Fruit fly (Drosophila melanogaster) whole organism, embryonic: ENCODE measurements around the gene CG32066.
A peak's percentile ranks its signal among the peaks of the same experiment; 100 is the strongest.

Experiments
- Adf1 ChIP-seq: fragments of 200-800 bp; sonication (Bioruptor generic); IDR thresholded peaks from 2 replicates; pipeline ENCODE4 v1.3.6; 2022; ENCODE audit warnings: missing biosample characterization, missing genetic modification characterization
- Awh ChIP-seq: fragments of 200-800 bp; sonication (Bioruptor generic); IDR thresholded peaks from 2 replicates; pipeline ENCODE4, ENCODE4 v1.3.6; 2022; ENCODE audit warnings: missing biosample characterization, missing genetic modification characterization
- B-H2 ChIP-seq: fragments of 200-800 bp; sonication (Bioruptor generic); optimal IDR thresholded peaks from 2 replicates; lab custom pipeline; 2018; ENCODE audit warnings: missing biosample characterization, mild to moderate bottlenecking, missing genetic modification characterization
- CG10209 ChIP-seq: fragments of 200-800 bp; sonication (Bioruptor generic); optimal IDR thresholded peaks from 3 replicates; lab custom pipeline; 2017; ENCODE audit warnings: missing biosample characterization, mild to moderate bottlenecking, missing genetic modification characterization, missing genetic modification reagents
- CG12155 ChIP-seq: fragments of 200-800 bp; sonication (Bioruptor generic); optimal IDR thresholded peaks from 3 replicates; lab custom pipeline; 2016; ENCODE audit warnings: missing biosample characterization, missing genetic modification characterization
- CG12659 ChIP-seq: fragments of 200-800 bp; sonication (Bioruptor generic); optimal IDR thresholded peaks from 3 replicates; lab custom pipeline; 2017; ENCODE audit warnings: mild to moderate bottlenecking, missing biosample characterization, missing genetic modification reagents, missing genetic modification characterization
- CG13287 ChIP-seq: fragments of 200-800 bp; sonication (Bioruptor generic); IDR thresholded peaks from 2 replicates; pipeline ENCODE4 v1.3.6; 2022; ENCODE audit warnings: missing biosample characterization, missing genetic modification characterization; ENCODE audit not compliant: partially characterized antibody
- CG13624 ChIP-seq: fragments of 200-800 bp; sonication (Bioruptor generic); optimal IDR thresholded peaks from 2 replicates; lab custom pipeline; 2016; ENCODE audit warnings: missing biosample characterization, missing genetic modification characterization
- CG14441 ChIP-seq: fragments of 200-800 bp; sonication (Bioruptor generic); IDR thresholded peaks from 2 replicates; pipeline ENCODE4 v1.3.6; 2022; ENCODE audit warnings: missing biosample characterization, missing genetic modification characterization
- CG1529 ChIP-seq: fragments of 200-800 bp; sonication (Bioruptor generic); optimal IDR thresholded peaks from 3 replicates; lab custom pipeline; 2018; ENCODE audit warnings: missing biosample characterization, missing genetic modification characterization
- CG15601 ChIP-seq: fragments of 200-800 bp; sonication (Bioruptor generic); optimal IDR thresholded peaks from 3 replicates; lab custom pipeline; 2019; ENCODE audit warnings: missing biosample characterization, mild to moderate bottlenecking, missing genetic modification characterization, moderate library complexity
- CG17186 ChIP-seq: fragments of 200-800 bp; sonication (Bioruptor generic); optimal IDR thresholded peaks from 3 replicates; lab custom pipeline; 2017; ENCODE audit warnings: missing biosample characterization, missing genetic modification reagents, missing genetic modification characterization
- CG17829 ChIP-seq: fragments of 200-800 bp; optimal IDR thresholded peaks from 2 replicates; lab custom pipeline; 2019; ENCODE audit warnings: missing biosample characterization, mild to moderate bottlenecking, missing genetic modification characterization, moderate library complexity
- CG17912 ChIP-seq: fragments of 200-800 bp; sonication (Bioruptor generic); optimal IDR thresholded peaks from 2 replicates; lab custom pipeline; 2018; ENCODE audit warnings: missing biosample characterization, mild to moderate bottlenecking, missing genetic modification characterization
- CG2875 ChIP-seq: fragments of 200-800 bp; sonication (Bioruptor generic); optimal IDR thresholded peaks from 2 replicates; lab custom pipeline; 2017; ENCODE audit warnings: missing biosample characterization, mild to moderate bottlenecking, missing genetic modification characterization, missing genetic modification reagents
- CG33213 ChIP-seq: fragments of 200-800 bp; sonication (Bioruptor generic); optimal IDR thresholded peaks from 3 replicates; lab custom pipeline; 2016; ENCODE audit warnings: missing biosample characterization, missing genetic modification characterization
- CG34422 ChIP-seq: fragments of 200-800 bp; sonication (Bioruptor generic); IDR thresholded peaks from 3 replicates; pipeline ENCODE4 v1.3.6; 2022; ENCODE audit warnings: missing biosample characterization, missing genetic modification characterization
- CG4730 ChIP-seq: fragments of 200-800 bp; sonication (Bioruptor generic); IDR thresholded peaks from 2 replicates; pipeline ENCODE4 v1.3.6; 2022; ENCODE audit warnings: missing biosample characterization, missing genetic modification characterization
- CG6791 ChIP-seq: fragments of 200-800 bp; sonication (Bioruptor generic); IDR thresholded peaks from 3 replicates; pipeline ENCODE4 v1.3.6; 2022; ENCODE audit warnings: missing biosample characterization, missing genetic modification characterization; ENCODE audit not compliant: partially characterized antibody
- CG6854 ChIP-seq: fragments of 200-800 bp; sonication (Bioruptor generic); optimal IDR thresholded peaks from 3 replicates; lab custom pipeline; 2017; ENCODE audit warnings: missing biosample characterization, mild to moderate bottlenecking, missing genetic modification characterization
- Chrac-16 ChIP-seq: fragments of 200-800 bp; sonication (Bioruptor generic); optimal IDR thresholded peaks from 3 replicates; lab custom pipeline; 2016; ENCODE audit warnings: missing biosample characterization, missing genetic modification characterization
- CoRest ChIP-seq: fragments of 200-800 bp; sonication (Bioruptor generic); optimal IDR thresholded peaks from 3 replicates; lab custom pipeline; 2018; ENCODE audit warnings: missing biosample characterization, mild to moderate bottlenecking, missing genetic modification characterization, moderate library complexity
- D ChIP-seq, 2 experiments: fragments of 200-800 bp in 1 of 2; fragments of >200 bp in 1 of 2; sonication (Bioruptor generic) in 1 of 2; optimal IDR thresholded peaks; 2 replicates in 1 of 2; 3 replicates in 1 of 2; lab custom pipeline; 2017; ENCODE audit warnings: mild to moderate bottlenecking in 1 of 2, missing biosample characterization in 1 of 2, missing genetic modification characterization in 1 of 2, missing genetic modification reagents in 1 of 2
- Dp ChIP-seq: fragments of 200-800 bp; sonication (Bioruptor generic); optimal IDR thresholded peaks from 2 replicates; lab custom pipeline; 2018; ENCODE audit warnings: missing biosample characterization, mild to moderate bottlenecking, missing genetic modification characterization, moderate library complexity
- Dref ChIP-seq: fragments of 200-800 bp; sonication (Bioruptor generic); IDR thresholded peaks from 2 replicates; pipeline ENCODE4 v1.3.6; 2022; ENCODE audit warnings: missing biosample characterization, missing genetic modification characterization
- Ets65A ChIP-seq: fragments of 200-800 bp; sonication (Bioruptor generic); peaks from one replicate; lab custom pipeline; 2016; ENCODE audit warnings: missing biosample characterization, missing genetic modification characterization
- HHEX ChIP-seq: fragments of 200-800 bp; sonication (Bioruptor generic); optimal IDR thresholded peaks from 3 replicates; lab custom pipeline; 2017; ENCODE audit warnings: missing biosample characterization, mild to moderate bottlenecking, missing genetic modification characterization, missing genetic modification reagents
- HLH54F ChIP-seq: fragments of 200-800 bp; sonication (Bioruptor generic); optimal IDR thresholded peaks from 3 replicates; lab custom pipeline; 2016; ENCODE audit warnings: missing biosample characterization, missing genetic modification characterization
- Hmr ChIP-seq: fragments of 200-800 bp; sonication (Bioruptor generic); optimal IDR thresholded peaks from 3 replicates; lab custom pipeline; 2017; ENCODE audit warnings: mild to moderate bottlenecking, missing biosample characterization, missing genetic modification reagents, missing genetic modification characterization
- MBD-R2 ChIP-seq: fragments of 200-800 bp; sonication (Bioruptor generic); IDR thresholded peaks from 2 replicates; pipeline ENCODE4 v1.3.6; 2022; ENCODE audit warnings: missing biosample characterization, missing genetic modification characterization
- Myb ChIP-seq: fragments of 200-800 bp; sonication (Bioruptor generic); optimal IDR thresholded peaks from 2 replicates; lab custom pipeline; 2016; ENCODE audit warnings: missing biosample characterization, missing genetic modification characterization
- Neu2 ChIP-seq: fragments of 200-800 bp; sonication (Bioruptor generic); optimal IDR thresholded peaks from 3 replicates; lab custom pipeline; 2016; ENCODE audit warnings: missing biosample characterization, missing genetic modification characterization, borderline replicate concordance
- Ssrp ChIP-seq: fragments of 200-800 bp; sonication (Bioruptor generic); optimal IDR thresholded peaks from 2 replicates; lab custom pipeline; 2018; ENCODE audit warnings: missing biosample characterization, mild to moderate bottlenecking, missing genetic modification characterization, moderate library complexity
- bsh ChIP-seq, 2 experiments: fragments of 200-800 bp; sonication (Bioruptor generic); optimal IDR thresholded peaks; 2 replicates each; lab custom pipeline; 2017 to 2018; ENCODE audit warnings: mild to moderate bottlenecking in 2 of 2, missing biosample characterization in 2 of 2, missing genetic modification characterization in 2 of 2, moderate library complexity in 1 of 2
- dmrt99B ChIP-seq: fragments of 200-800 bp; sonication (Bioruptor generic); optimal IDR thresholded peaks from 2 replicates; lab custom pipeline; 2018; ENCODE audit warnings: missing biosample characterization, mild to moderate bottlenecking, missing genetic modification characterization, moderate library complexity
- gcm2 ChIP-seq: fragments of 200-800 bp; sonication (Bioruptor generic); optimal IDR thresholded peaks from 2 replicates; lab custom pipeline; 2016; ENCODE audit warnings: missing biosample characterization, missing genetic modification characterization
- hb ChIP-seq: fragments of 200-800 bp; sonication (Bioruptor generic); IDR thresholded peaks from 3 replicates; pipeline ENCODE4 v1.3.6; 2022; ENCODE audit warnings: missing biosample characterization, missing genetic modification characterization; ENCODE audit not compliant: partially characterized antibody
- hkb ChIP-seq, 2 experiments: fragments of 200-800 bp in 1 of 2; fragments of >200 bp in 1 of 2; sonication (Bioruptor generic) in 1 of 2; IDR thresholded peaks in 1 of 2; optimal IDR thresholded peaks in 1 of 2; 2 replicates each; pipeline versions ENCODE4 v1.3.6 to Lab custom; 2017 to 2022; ENCODE audit warnings: missing biosample characterization in 1 of 2, missing genetic modification characterization in 1 of 2
- jing ChIP-seq: fragments of 200-800 bp; sonication (Bioruptor generic); optimal IDR thresholded peaks from 2 replicates; lab custom pipeline; 2018; ENCODE audit warnings: missing biosample characterization, mild to moderate bottlenecking, missing genetic modification characterization
- nerfin-1 ChIP-seq: fragments of 200-800 bp; sonication (Bioruptor generic); optimal IDR thresholded peaks from 3 replicates; lab custom pipeline; 2019; ENCODE audit warnings: missing biosample characterization, mild to moderate bottlenecking, missing genetic modification characterization, moderate library complexity
- nerfin-2 ChIP-seq: fragments of 200-800 bp; sonication (Bioruptor generic); IDR thresholded peaks from 2 replicates; pipeline ENCODE4 v1.3.6; 2022; ENCODE audit warnings: missing biosample characterization, missing genetic modification characterization; ENCODE audit not compliant: partially characterized antibody
- nmo ChIP-seq: fragments of 200-800 bp; sonication (Bioruptor generic); optimal IDR thresholded peaks from 2 replicates; lab custom pipeline; 2018; ENCODE audit warnings: missing biosample characterization, mild to moderate bottlenecking, missing genetic modification characterization, moderate library complexity
- pho ChIP-seq: fragments of 200-800 bp; sonication (Bioruptor generic); optimal IDR thresholded peaks from 2 replicates; lab custom pipeline; 2016; ENCODE audit warnings: missing biosample characterization, missing genetic modification characterization
- phol ChIP-seq: fragments of 200-800 bp; sonication (Bioruptor generic); optimal IDR thresholded peaks from 3 replicates; lab custom pipeline; 2018; ENCODE audit warnings: missing biosample characterization, mild to moderate bottlenecking, missing genetic modification characterization, moderate library complexity
- ranshi ChIP-seq: fragments of 200-800 bp; sonication (Bioruptor generic); IDR thresholded peaks from 2 replicates; pipeline ENCODE4 v1.3.6; 2022; ENCODE audit warnings: missing biosample characterization, missing genetic modification characterization
- sd ChIP-seq: fragments of 200-800 bp; sonication (Bioruptor generic); optimal IDR thresholded peaks from 3 replicates; lab custom pipeline; 2018; ENCODE audit warnings: missing biosample characterization, mild to moderate bottlenecking, missing genetic modification characterization, moderate library complexity
- trem ChIP-seq: fragments of 200-800 bp; optimal IDR thresholded peaks from 3 replicates; lab custom pipeline; 2019; ENCODE audit warnings: missing biosample characterization, mild to moderate bottlenecking, missing genetic modification characterization, moderate library complexity
- yki ChIP-seq: fragments of >200 bp; optimal IDR thresholded peaks from 3 replicates; lab custom pipeline; 2018

CG32066 gene

DNA sequence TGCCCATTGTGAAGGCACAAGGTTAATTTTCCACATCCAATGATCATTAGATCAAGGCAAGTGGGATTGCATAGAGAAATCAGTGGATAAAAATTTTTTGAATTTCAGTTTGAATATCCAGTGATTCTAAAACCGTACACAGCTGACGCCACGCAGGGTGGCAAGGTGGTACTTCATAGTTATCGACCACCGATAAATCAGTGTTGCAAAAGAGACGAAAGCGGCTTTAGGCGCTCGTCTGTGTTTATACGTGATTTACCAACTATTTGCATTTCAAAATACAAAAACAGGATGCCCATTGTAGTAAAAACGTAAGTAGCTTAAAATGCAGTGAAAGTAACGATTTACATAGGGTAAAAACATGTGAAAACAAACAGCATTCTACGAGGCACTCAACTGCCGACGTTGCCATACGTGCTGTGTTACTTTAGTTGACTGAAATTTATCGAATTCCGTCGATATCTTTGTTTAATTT lies 29.9 kb downstream of the CG32066 start, which contains the start of the genes CG42535, CG34001 and hay:
TSS of gene CG42535 (minus strand) at position 51 of the 475 bp plus-strand sequence.
TSS of gene CG34001 (plus strand) at position 195 of the 475 bp plus-strand sequence.
TSS of gene hay (plus strand) at position 195 of the 475 bp plus-strand sequence.
- TF ChIP-seq Neu2 (GFP tag; lab: Kevin White, UChicago) (no peak), gcm2 (GFP tag; lab: Kevin White, UChicago) (no peak), Hmr (peak; percentile 6), sd (tag; lab: Kevin White, UChicago) (peak; percentile 77), phol (tag; lab: Kevin White, UChicago) (peak; percentile 43), nmo (GFP tag; lab: Kevin White, UChicago) (peak; percentile 60), CG12659 (GFP tag; lab: Kevin White, UChicago) (peak; percentile 54), CG13624 (peak; percentile 24), Dp (GFP tag; lab: Kevin White, UChicago) (peak; percentile 84), CG33213 (GFP tag; lab: Kevin White, UChicago) (no peak), hb (no peak), bsh (GFP tag; optimal IDR thresholded peaks at IDR 0.05; lab: Kevin White, UChicago) (no peak), B-H2 (GFP tag; lab: Kevin White, UChicago) (peak; percentile 7), Ssrp (tag; lab: Kevin White, UChicago) (no peak), MBD-R2 (peak; percentile 63), nerfin-2 (no peak), jing (GFP tag; lab: Kevin White, UChicago) (no peak), nerfin-1 (tag; lab: Kevin White, UChicago) (no peak), CG1529 (GFP tag; lab: Kevin White, UChicago) (no peak), CG17186 (GFP tag; lab: Kevin White, UChicago) (peak; percentile 55), Adf1 (GFP tag; lab: Robert Waterston, UW) (no peak), yki (lab: Kevin White, UChicago) (no peak), CG34422 (GFP tag; lab: Robert Waterston, UW) (no peak), CG6791 (GFP tag; lab: Robert Waterston, UW) (0 out of 3 replicates have a peak, but pooled peaks have one; percentile 20), pho (GFP tag; lab: Kevin White, UChicago) (peak; percentile 11), Myb (GFP tag; lab: Kevin White, UChicago) (peak; percentile 95), CG14441 (no peak), dmrt99B (tag; lab: Kevin White, UChicago) (no peak), CG10209 (GFP tag; lab: Kevin White, UChicago) (no peak), CG17912 (no peak), CoRest (peak; percentile 38), CG6854 (GFP tag; lab: Kevin White, UChicago) (no peak), Chrac-16 (GFP tag; lab: Kevin White, UChicago) (no peak), CG15601 (peak; percentile 12), hkb (optimal IDR thresholded peaks at IDR 0.05; lab: Kevin White, UChicago) (peak; percentile 32), hkb (GFP tag; IDR thresholded peaks at IDR 0.05; lab: Robert Waterston, UW) (no peak), CG12155 (GFP tag; lab: Kevin White, UChicago) (no peak), CG13287 (peak; percentile 50; the same call in 1 of the 2 replicates), HLH54F (GFP tag; lab: Kevin White, UChicago) (peak; percentile 35), Awh (GFP tag; lab: Robert Waterston, UW) (no peak), CG2875 (GFP tag; lab: Kevin White, UChicago) (no peak), D (optimal IDR thresholded peaks at IDR 0.05; lab: Kevin White, UChicago) (peak; percentile 29), D (GFP tag; optimal IDR thresholded peaks at IDR 0.05; lab: Kevin White, UChicago) (no peak), Dref (GFP tag; lab: Robert Waterston, UW) (peak; percentile 77), CG4730 (GFP tag; lab: Robert Waterston, UW) (0 out of 2 replicates have a peak, but pooled peaks have one; percentile 14), trem (tag; lab: Kevin White, UChicago) (peak; percentile 48), CG17829 (tag; lab: Kevin White, UChicago) (peak; percentile 36), ranshi (GFP tag; lab: Robert Waterston, UW) (no peak), Ets65A (GFP tag; lab: Kevin White, UChicago) (peak; percentile 62), HHEX (GFP tag; lab: Kevin White, UChicago) (no peak)
